Worm (Caenorhabditis elegans) whole organism, early embryonic: ENCODE measurements around the gene F38A6.4.

ENCODE experiments used
- B0310.2 ChIP-seq: sonication (generic microtip); optimal IDR thresholded peaks from 2 replicates; lab custom pipeline; 2016; ENCODE audit warnings: mild to moderate bottlenecking, missing genetic modification characterization, missing compliant biosample characterization
- F13C5.2 ChIP-seq: sonication (generic microtip); optimal IDR thresholded peaks from 2 replicates; lab custom pipeline; 2017; ENCODE audit warnings: mild to moderate bottlenecking, missing genetic modification characterization, inconsistent platforms, missing compliant biosample characterization
- aly-1 ChIP-seq: sonication (generic microtip); optimal IDR thresholded peaks from 2 replicates; lab custom pipeline; 2016; ENCODE audit warnings: missing genetic modification characterization, missing compliant biosample characterization
- ama-1 ChIP-seq: fragments of 150-350 bp; optimal IDR thresholded peaks from 2 replicates; lab custom pipeline; 2014
- ceh-13 ChIP-seq: fragments of 200-800 bp; sonication (Bioruptor generic); optimal IDR thresholded peaks from 2 replicates; lab custom pipeline; 2018; ENCODE audit warnings: mild to moderate bottlenecking, missing genetic modification characterization, missing compliant biosample characterization
- ceh-36 ChIP-seq: sonication (generic microtip); optimal IDR thresholded peaks from 2 replicates; lab custom pipeline; 2016; ENCODE audit warnings: missing genetic modification characterization, inconsistent platforms, missing compliant biosample characterization
- ets-7 ChIP-seq: sonication (generic microtip); optimal IDR thresholded peaks from 2 replicates; lab custom pipeline; 2016; ENCODE audit warnings: missing genotype, missing genetic modification characterization, missing compliant biosample characterization
- flt-1 ChIP-seq: fragments of 200-800 bp; sonication (Bioruptor generic); IDR thresholded peaks from 2 replicates; pipeline ENCODE4 v1.3.6; 2022; ENCODE audit warnings: missing genetic modification characterization, missing compliant biosample characterization
- hmbx-1 ChIP-seq: sonication (generic microtip); optimal IDR thresholded peaks from 2 replicates; lab custom pipeline; 2016; ENCODE audit warnings: mild to moderate bottlenecking, missing genetic modification characterization, missing compliant biosample characterization
- hmg-4 ChIP-seq: fragments of 200-800 bp; sonication (Bioruptor generic); optimal IDR thresholded peaks from 2 replicates; lab custom pipeline; 2018; ENCODE audit warnings: mild to moderate bottlenecking, missing genetic modification characterization, missing compliant biosample characterization
- hnd-1 ChIP-seq: sonication (generic microtip); optimal IDR thresholded peaks from 2 replicates; lab custom pipeline; 2016; ENCODE audit warnings: missing genetic modification characterization, missing compliant biosample characterization
- pes-1 ChIP-seq: fragments of 200-800 bp; sonication (Bioruptor generic); IDR thresholded peaks from 2 replicates; pipeline ENCODE4 v1.3.6; 2022; ENCODE audit warnings: missing genetic modification reagents, missing genetic modification characterization, missing compliant biosample characterization
- scrt-1 ChIP-seq: fragments of 200-800 bp; sonication (Bioruptor generic); IDR thresholded peaks from 2 replicates; pipeline ENCODE4 v1.3.6; 2022; ENCODE audit warnings: missing genetic modification characterization, missing compliant biosample characterization
- sea-1 ChIP-seq: fragments of 200-800 bp; sonication (Bioruptor generic); conservative IDR thresholded peaks from 2 replicates; pipeline ENCODE4 v1.3.6; 2022; ENCODE audit warnings: missing genetic modification characterization, missing compliant biosample characterization
- tbx-11 ChIP-seq: fragments of 200-800 bp; sonication (Bioruptor generic); IDR thresholded peaks from 2 replicates; pipeline ENCODE4 v1.3.6; 2022; ENCODE audit warnings: missing genetic modification characterization, missing compliant biosample characterization
- tbx-37 ChIP-seq: fragments of 200-800 bp; sonication (Bioruptor generic); conservative IDR thresholded peaks from 2 replicates; pipeline ENCODE4 v1.3.6; 2022; ENCODE audit warnings: missing genetic modification reagents, missing genetic modification characterization, missing compliant biosample characterization
- tra-4 ChIP-seq: sonication (generic microtip); optimal IDR thresholded peaks from 2 replicates; lab custom pipeline; 2017; ENCODE audit warnings: missing genetic modification characterization, missing compliant biosample characterization

F38A6.4 gene

DNA sequence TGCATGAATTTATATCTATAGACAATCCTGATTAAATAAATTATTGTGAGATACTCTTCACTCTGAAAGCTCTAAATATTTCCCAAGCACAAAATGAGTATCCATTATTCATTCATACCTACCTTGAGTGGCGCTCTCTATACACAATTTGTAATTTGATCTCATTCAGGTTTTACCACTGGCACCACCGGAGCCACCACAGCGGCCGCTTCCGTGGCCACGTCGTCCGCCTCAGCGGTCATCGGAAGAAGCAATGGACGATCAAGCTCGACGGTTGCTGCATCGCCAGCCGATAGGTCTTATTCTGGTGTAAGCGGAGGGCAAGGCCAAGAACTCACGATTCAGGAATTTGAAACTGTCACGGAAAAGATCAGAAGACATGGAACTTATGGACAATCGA, 17.9 kb downstream of the F38A6.4 start:
- TF ChIP-seq ama-1 (lab: Kevin White, UChicago) = no peak
- no peak for TF ChIP-seq tbx-11 (GFP tag; lab: Robert Waterston, UW)
- TF ChIP-seq ceh-13 = no peak
- no peak for TF ChIP-seq sea-1 (GFP tag; lab: Robert Waterston, UW)
- TF ChIP-seq hmg-4 = no peak
- no peak for TF ChIP-seq tra-4
- no peak for TF ChIP-seq aly-1
- no peak for TF ChIP-seq hmbx-1 (tag; lab: Kevin White, UChicago)
- TF ChIP-seq pes-1 = no peak

DNA sequence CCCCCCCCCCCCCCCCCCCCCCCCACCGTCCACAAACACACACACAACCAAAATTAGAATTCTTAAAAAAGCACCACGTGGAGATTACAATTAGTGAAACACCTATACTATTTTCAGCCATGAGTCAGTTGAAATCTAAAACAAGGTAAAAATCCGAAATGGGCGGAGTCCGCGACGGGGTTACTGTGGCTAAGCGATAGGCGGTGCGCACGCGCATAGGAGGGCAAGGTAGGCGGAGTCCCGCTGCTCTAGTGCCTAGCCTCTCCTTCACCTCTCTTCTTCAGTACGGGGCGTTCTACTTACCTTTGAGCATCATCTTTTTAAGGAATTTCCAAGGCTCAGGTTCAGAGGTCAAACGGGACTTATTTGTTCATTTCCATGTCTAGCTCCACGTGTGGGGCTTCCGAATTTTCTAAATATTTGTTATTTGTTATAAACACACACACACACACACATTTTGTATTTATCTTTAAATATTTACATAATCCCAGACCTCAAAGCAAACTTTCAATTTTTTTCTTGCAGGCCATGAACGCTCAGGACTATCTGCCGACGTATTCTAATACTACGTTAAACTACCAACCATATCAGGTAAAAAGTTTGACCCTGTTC, 18.7 kb downstream of the F38A6.4 start:
- TF ChIP-seq ama-1 (lab: Kevin White, UChicago) (no peak), ceh-13 (no peak), tra-4 (no peak), B0310.2 (tag; lab: Kevin White, UChicago) (no peak), tbx-37 (GFP tag; lab: Robert Waterston, UW) (no peak), hnd-1 (tag; lab: Kevin White, UChicago) (no peak), ceh-36 (tag; lab: Kevin White, UChicago) (no peak), tbx-11 (GFP tag; lab: Robert Waterston, UW) (no peak), pes-1 (no peak), hmg-4 (no peak), sea-1 (GFP tag; lab: Robert Waterston, UW) (no peak), flt-1 (GFP tag; lab: Robert Waterston, UW) (no peak), F13C5.2 (no peak)

DNA sequence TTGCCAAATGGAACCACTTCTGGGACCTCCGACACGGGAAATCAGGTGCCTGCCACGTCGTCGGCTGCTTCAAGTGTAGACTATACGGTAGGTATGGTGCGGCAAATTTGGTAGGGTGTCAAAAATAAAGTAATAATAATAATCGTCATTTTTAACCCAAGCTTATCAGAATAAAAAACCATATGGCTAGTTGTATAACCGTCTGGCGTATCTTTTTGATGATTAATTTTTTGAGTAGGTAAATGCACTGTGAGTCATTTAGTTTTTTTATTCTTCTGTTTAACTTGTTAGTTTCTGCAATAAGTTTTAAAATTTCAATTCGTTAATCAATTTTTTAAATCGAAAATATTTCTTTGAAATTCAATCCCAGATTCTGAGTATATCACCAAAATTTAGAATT, 19.7 kb downstream of the F38A6.4 start:
- TF ChIP-seq B0310.2 (tag; lab: Kevin White, UChicago) (no peak), aly-1 (no peak), scrt-1 (GFP tag; lab: Robert Waterston, UW) (no peak), tbx-11 (GFP tag; lab: Robert Waterston, UW) (no peak), hnd-1 (tag; lab: Kevin White, UChicago) (no peak), flt-1 (GFP tag; lab: Robert Waterston, UW) (no peak)

DNA sequence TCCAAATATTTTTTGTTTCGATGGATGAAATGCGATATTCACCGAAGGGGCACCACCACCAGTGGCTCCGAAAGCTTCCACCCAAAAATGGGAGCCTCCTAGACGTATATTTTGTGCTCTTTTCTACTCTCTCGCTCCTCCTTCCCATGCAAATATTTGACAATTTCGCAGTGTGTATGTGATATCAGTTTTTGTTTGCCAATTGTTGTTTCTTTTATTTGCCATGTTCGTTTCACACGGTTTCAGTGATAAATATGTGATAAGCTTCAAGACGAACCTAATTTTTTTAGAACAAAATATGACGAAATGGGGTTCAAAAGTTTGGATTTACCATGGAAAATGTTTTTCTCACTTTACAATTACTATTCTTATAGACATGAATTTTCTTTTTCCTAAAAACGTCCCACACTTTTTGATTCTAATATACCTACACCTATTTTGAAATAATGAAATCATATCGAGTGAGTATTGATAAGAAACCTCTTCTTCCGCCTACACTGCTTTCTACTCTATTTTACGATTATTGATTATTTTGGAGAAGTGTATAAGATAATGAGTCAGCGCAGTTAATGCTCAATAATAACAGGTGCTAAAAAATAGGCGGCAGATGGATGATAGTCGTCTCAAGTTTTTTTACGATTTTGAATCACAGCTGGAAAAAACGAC, 21.2 kb downstream of the F38A6.4 start:
- no peak for TF ChIP-seq sea-1 (GFP tag; lab: Robert Waterston, UW)
- no peak for TF ChIP-seq hmg-4
- TF ChIP-seq ets-7 (tag; lab: Kevin White, UChicago) = no peak
- TF ChIP-seq hmbx-1 (tag; lab: Kevin White, UChicago) = no peak
- TF ChIP-seq hnd-1 (tag; lab: Kevin White, UChicago) = no peak
- TF ChIP-seq flt-1 (GFP tag; lab: Robert Waterston, UW) = no peak
- TF ChIP-seq ceh-36 (tag; lab: Kevin White, UChicago) = no peak
- no peak for TF ChIP-seq pes-1
- no peak for TF ChIP-seq F13C5.2
- no peak for TF ChIP-seq aly-1
- TF ChIP-seq B0310.2 (tag; lab: Kevin White, UChicago) = no peak
- TF ChIP-seq ama-1 (lab: Kevin White, UChicago) = no peak
- no peak for TF ChIP-seq ceh-13
- TF ChIP-seq tbx-37 (GFP tag; lab: Robert Waterston, UW) = no peak
- no peak for TF ChIP-seq scrt-1 (GFP tag; lab: Robert Waterston, UW)
- no peak for TF ChIP-seq tra-4
- TF ChIP-seq tbx-11 (GFP tag; lab: Robert Waterston, UW) = no peak

DNA sequence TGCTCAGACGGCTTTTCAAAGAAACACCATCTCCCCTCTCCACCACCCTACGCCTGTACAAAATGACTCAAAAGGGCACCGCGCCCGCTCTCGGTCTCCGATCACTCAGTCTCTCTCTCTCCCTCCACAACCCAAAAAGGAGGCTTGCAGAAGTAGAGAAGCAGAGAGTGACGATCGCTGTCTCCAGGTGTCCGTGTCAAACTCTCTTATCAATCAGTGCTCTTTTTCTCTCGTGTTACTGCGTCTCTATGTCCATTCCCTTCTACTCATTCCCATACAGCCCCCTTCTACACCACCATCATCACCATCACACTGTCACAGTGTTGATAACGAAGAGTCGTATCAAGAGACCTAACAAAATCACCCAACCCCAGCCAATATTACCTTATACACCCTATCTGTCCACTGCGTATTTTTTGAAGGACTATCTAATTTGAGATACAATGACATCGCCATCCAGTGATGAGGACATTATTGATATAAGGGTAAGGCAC, 22.5 kb downstream of the F38A6.4 start, which contains the start of gene pha-4:
Gene pha-4 (plus strand): TSS at position 444 of the 494 bp plus-strand sequence.
- TF ChIP-seq pes-1 = no peak
- no peak for TF ChIP-seq F13C5.2
- no peak for TF ChIP-seq tbx-11 (GFP tag; lab: Robert Waterston, UW)
- TF ChIP-seq ceh-36 (tag; lab: Kevin White, UChicago) = no peak
- TF ChIP-seq hnd-1 (tag; lab: Kevin White, UChicago) = no peak
- no peak for TF ChIP-seq ets-7 (tag; lab: Kevin White, UChicago)
- no peak for TF ChIP-seq flt-1 (GFP tag; lab: Robert Waterston, UW)
- TF ChIP-seq tbx-37 (GFP tag; lab: Robert Waterston, UW) = no peak
- no peak for TF ChIP-seq ama-1 (lab: Kevin White, UChicago)
- TF ChIP-seq hmbx-1 (tag; lab: Kevin White, UChicago) = no peak
- no peak for TF ChIP-seq scrt-1 (GFP tag; lab: Robert Waterston, UW)
- TF ChIP-seq sea-1 (GFP tag; lab: Robert Waterston, UW) = no peak

DNA sequence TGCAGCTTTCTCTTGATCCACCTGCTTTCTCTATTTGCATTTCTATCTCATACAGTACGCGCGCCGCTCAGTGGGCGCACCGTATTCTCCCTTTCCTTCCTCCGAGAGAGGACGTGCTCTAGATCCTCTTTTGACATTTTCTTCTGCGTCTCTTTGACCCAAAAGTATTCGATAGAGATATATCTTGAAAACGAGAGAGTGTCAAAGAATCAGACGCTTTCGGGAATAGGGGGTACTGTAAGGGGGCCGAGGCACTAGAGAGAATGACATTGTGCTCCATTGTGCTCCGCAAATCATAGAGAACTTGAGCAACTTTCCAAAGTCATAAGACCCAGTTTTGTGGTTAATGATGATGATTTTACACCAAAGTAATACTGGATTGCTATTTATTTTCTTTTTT, 26.1 kb downstream of the F38A6.4 start:
- no peak for TF ChIP-seq F13C5.2
- TF ChIP-seq hmbx-1 (tag; lab: Kevin White, UChicago) = no peak
- TF ChIP-seq ceh-13 = no peak
- TF ChIP-seq tbx-11 (GFP tag; lab: Robert Waterston, UW) = no peak
- TF ChIP-seq aly-1 = no peak
- no peak for TF ChIP-seq tbx-37 (GFP tag; lab: Robert Waterston, UW)
- no peak for TF ChIP-seq pes-1
- no peak for TF ChIP-seq tra-4
- TF ChIP-seq ets-7 (tag; lab: Kevin White, UChicago) = no peak
- TF ChIP-seq flt-1 (GFP tag; lab: Robert Waterston, UW) = no peak
- TF ChIP-seq ceh-36 (tag; lab: Kevin White, UChicago) = no peak
- no peak for TF ChIP-seq ama-1 (lab: Kevin White, UChicago)
- no peak for TF ChIP-seq B0310.2 (tag; lab: Kevin White, UChicago)
- TF ChIP-seq hnd-1 (tag; lab: Kevin White, UChicago) = no peak
- no peak for TF ChIP-seq sea-1 (GFP tag; lab: Robert Waterston, UW)
- TF ChIP-seq hmg-4 = no peak
- no peak for TF ChIP-seq scrt-1 (GFP tag; lab: Robert Waterston, UW)

DNA sequence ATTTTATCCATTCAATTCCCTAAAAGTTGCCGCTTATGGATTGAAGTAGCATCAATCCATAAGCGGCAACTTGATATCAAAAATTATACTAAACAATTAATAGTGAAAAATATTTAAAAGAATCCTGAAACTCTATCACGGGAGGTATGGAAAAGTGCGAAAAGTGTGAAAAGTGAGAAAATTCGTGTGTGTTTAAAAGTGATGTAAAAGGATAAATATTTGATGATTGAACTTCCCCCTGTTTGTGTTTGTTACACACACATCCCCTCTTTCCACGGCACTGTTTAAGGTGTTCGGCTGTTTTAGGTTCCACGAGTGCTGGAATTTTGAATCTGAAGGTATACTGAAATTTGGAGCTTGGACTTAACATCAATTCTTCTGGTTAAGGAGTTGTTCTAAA, 27.2 kb downstream of the F38A6.4 start:
- TF ChIP-seq tbx-11 (GFP tag; lab: Robert Waterston, UW) = 0 out of 2 replicates have a peak, but pooled peaks have one; percentile 17
- no peak for TF ChIP-seq hnd-1 (tag; lab: Kevin White, UChicago)
